Fruit fly (Drosophila melanogaster) whole organism, embryonic: ENCODE data around the gene CG45544.

Experiments
- CG10654 ChIP-seq: fragments of 200-800 bp; sonication (Bioruptor generic); optimal IDR thresholded peaks from 2 replicates; lab custom pipeline; 2016; ENCODE audit warnings: missing biosample characterization, missing genetic modification characterization
- CG11456 ChIP-seq: fragments of 200-800 bp; sonication (Bioruptor generic); IDR thresholded peaks from 3 replicates; pipeline ENCODE4 v1.3.6; 2022; ENCODE audit warnings: missing biosample characterization, missing genetic modification characterization
- CG11504 ChIP-seq: fragments of 200-800 bp; sonication (Bioruptor generic); optimal IDR thresholded peaks from 3 replicates; lab custom pipeline; 2019; ENCODE audit warnings: missing biosample characterization, mild to moderate bottlenecking, missing genetic modification characterization, moderate library complexity
- CG1233 ChIP-seq: fragments of 200-800 bp; sonication (Bioruptor generic); optimal IDR thresholded peaks from 4 replicates; lab custom pipeline; 2018; ENCODE audit warnings: missing biosample characterization, mild to moderate bottlenecking, missing genetic modification characterization
- CG12744 ChIP-seq: fragments of 200-800 bp; sonication (Bioruptor generic); optimal IDR thresholded peaks from 2 replicates; lab custom pipeline; 2016; ENCODE audit warnings: missing biosample characterization, missing genetic modification characterization
- CG12942 ChIP-seq: fragments of 200-800 bp; sonication (Bioruptor generic); optimal IDR thresholded peaks from 3 replicates; lab custom pipeline; 2016; ENCODE audit warnings: missing biosample characterization, missing genetic modification characterization
- CG15269 ChIP-seq: fragments of 200-800 bp; sonication (Bioruptor generic); optimal IDR thresholded peaks from 2 replicates; lab custom pipeline; 2018; ENCODE audit warnings: missing biosample characterization, mild to moderate bottlenecking, missing genetic modification characterization, moderate library complexity
- CG15696 ChIP-seq: fragments of 200-800 bp; sonication (Bioruptor generic); optimal IDR thresholded peaks from 2 replicates; lab custom pipeline; 2019; ENCODE audit warnings: missing biosample characterization, mild to moderate bottlenecking, missing genetic modification characterization, moderate library complexity
- CG17385 ChIP-seq: fragments of 200-800 bp; sonication (Bioruptor generic); optimal IDR thresholded peaks from 3 replicates; lab custom pipeline; 2018; ENCODE audit warnings: missing biosample characterization, mild to moderate bottlenecking, missing genetic modification characterization
- CG2202 ChIP-seq: fragments of 200-800 bp; sonication (Bioruptor generic); optimal IDR thresholded peaks from 2 replicates; lab custom pipeline; 2018; ENCODE audit warnings: missing biosample characterization, mild to moderate bottlenecking, missing genetic modification characterization
- CG30020 ChIP-seq: fragments of 200-800 bp; optimal IDR thresholded peaks from 2 replicates; lab custom pipeline; 2019; ENCODE audit warnings: missing biosample characterization, mild to moderate bottlenecking, missing genetic modification characterization, moderate library complexity
- CG30431 ChIP-seq: fragments of 200-800 bp; sonication (Bioruptor generic); optimal IDR thresholded peaks from 2 replicates; lab custom pipeline; 2017; ENCODE audit warnings: missing biosample characterization, missing genetic modification characterization
- CG3838 ChIP-seq: fragments of 200-800 bp; sonication (Bioruptor generic); optimal IDR thresholded peaks from 3 replicates; lab custom pipeline; 2016; ENCODE audit warnings: missing biosample characterization, missing genetic modification characterization
- CG4282 ChIP-seq: fragments of 200-800 bp; sonication (Bioruptor generic); optimal IDR thresholded peaks from 2 replicates; lab custom pipeline; 2016; ENCODE audit warnings: missing biosample characterization, missing genetic modification characterization
- CG5245 ChIP-seq: fragments of 200-800 bp; sonication (Bioruptor generic); optimal IDR thresholded peaks from 3 replicates; lab custom pipeline; 2016; ENCODE audit warnings: missing biosample characterization, missing genetic modification characterization
- CG6254 ChIP-seq: fragments of 200-800 bp; sonication (Bioruptor generic); optimal IDR thresholded peaks from 3 replicates; lab custom pipeline; 2017; ENCODE audit warnings: mild to moderate bottlenecking, missing biosample characterization, missing genetic modification reagents, missing genetic modification characterization
- CG7928 ChIP-seq: fragments of 200-800 bp; sonication (Bioruptor generic); optimal IDR thresholded peaks from 2 replicates; lab custom pipeline; 2017; ENCODE audit warnings: missing biosample characterization, mild to moderate bottlenecking, missing genetic modification characterization
- CG7963 ChIP-seq: fragments of 200-800 bp; sonication (Bioruptor generic); IDR thresholded peaks from 3 replicates; pipeline ENCODE4 v1.3.6; 2022; ENCODE audit warnings: missing biosample characterization, missing genetic modification characterization; ENCODE audit not compliant: partially characterized antibody
- CG8281 ChIP-seq: fragments of 200-800 bp; sonication (Bioruptor generic); optimal IDR thresholded peaks from 2 replicates; lab custom pipeline; 2018; ENCODE audit warnings: missing biosample characterization, mild to moderate bottlenecking, missing genetic modification characterization, moderate library complexity
- CG8359 ChIP-seq: fragments of 200-800 bp; sonication (Bioruptor generic); optimal IDR thresholded peaks from 2 replicates; lab custom pipeline; 2017; ENCODE audit warnings: missing biosample characterization, mild to moderate bottlenecking, missing genetic modification characterization, borderline replicate concordance
- CG8388 ChIP-seq: fragments of 200-800 bp; sonication (Bioruptor generic); optimal IDR thresholded peaks from 2 replicates; lab custom pipeline; 2019; ENCODE audit warnings: missing biosample characterization, mild to moderate bottlenecking, missing genetic modification characterization, moderate library complexity
- D19A ChIP-seq: fragments of 200-800 bp; optimal IDR thresholded peaks from 3 replicates; lab custom pipeline; 2019; ENCODE audit warnings: missing biosample characterization, mild to moderate bottlenecking, missing genetic modification characterization, moderate library complexity
- Dp ChIP-seq: fragments of 200-800 bp; sonication (Bioruptor generic); optimal IDR thresholded peaks from 2 replicates; lab custom pipeline; 2018; ENCODE audit warnings: missing biosample characterization, mild to moderate bottlenecking, missing genetic modification characterization, moderate library complexity
- Elba2 ChIP-seq: fragments of 200-800 bp; sonication (Bioruptor generic); optimal IDR thresholded peaks from 3 replicates; lab custom pipeline; 2016; ENCODE audit warnings: missing biosample characterization, missing genetic modification characterization
- HLH54F ChIP-seq: fragments of 200-800 bp; sonication (Bioruptor generic); optimal IDR thresholded peaks from 3 replicates; lab custom pipeline; 2016; ENCODE audit warnings: missing biosample characterization, missing genetic modification characterization
- Hey ChIP-seq: fragments of 200-800 bp; sonication (Bioruptor generic); optimal IDR thresholded peaks from 3 replicates; lab custom pipeline; 2018; ENCODE audit warnings: missing biosample characterization, mild to moderate bottlenecking, missing genetic modification characterization
- Hr51 ChIP-seq, 2 experiments: fragments of 200-800 bp; sonication (Bioruptor generic); optimal IDR thresholded peaks; 2 replicates in 1 of 2; 3 replicates in 1 of 2; lab custom pipeline; 2016 to 2018; ENCODE audit warnings: missing biosample characterization in 2 of 2, missing genetic modification characterization in 2 of 2, mild to moderate bottlenecking in 1 of 2, moderate library complexity in 1 of 2
- MESR4 ChIP-seq: fragments of 200-800 bp; sonication (Bioruptor generic); optimal IDR thresholded peaks from 2 replicates; lab custom pipeline; 2018; ENCODE audit warnings: missing biosample characterization, mild to moderate bottlenecking, missing genetic modification characterization, moderate library complexity
- MTF-1 ChIP-seq: fragments of 200-800 bp; sonication (Bioruptor generic); optimal IDR thresholded peaks from 2 replicates; lab custom pipeline; 2018; ENCODE audit warnings: missing biosample characterization, mild to moderate bottlenecking, missing genetic modification characterization, borderline replicate concordance
- Nf-YC ChIP-seq: fragments of 200-800 bp; optimal IDR thresholded peaks from 3 replicates; lab custom pipeline; 2019; ENCODE audit warnings: missing biosample characterization, mild to moderate bottlenecking, missing genetic modification characterization, moderate library complexity
- Sry-δ ChIP-seq: fragments of 200-800 bp; sonication (Bioruptor generic); optimal IDR thresholded peaks from 2 replicates; lab custom pipeline; 2016; ENCODE audit warnings: missing biosample characterization, missing genetic modification characterization
- Stat92E ChIP-seq, 3 experiments: fragments of >200 bp in 2 of 3; fragments of 200-800 bp in 1 of 3; sonication (Bioruptor generic) in 1 of 3; optimal IDR thresholded peaks; 2 replicates each; lab custom pipeline; 2017 to 2019; ENCODE audit warnings: missing biosample characterization in 3 of 3, missing genetic modification characterization in 3 of 3, mild to moderate bottlenecking in 1 of 3, moderate library complexity in 1 of 3
- ab ChIP-seq: fragments of 200-800 bp; sonication (Bioruptor generic); optimal IDR thresholded peaks from 2 replicates; lab custom pipeline; 2016; ENCODE audit warnings: missing biosample characterization, missing genetic modification characterization
- amos ChIP-seq: fragments of 200-800 bp; sonication (Bioruptor generic); IDR thresholded peaks from 2 replicates; pipeline ENCODE4 v1.3.6; 2022; ENCODE audit warnings: missing biosample characterization, missing genetic modification characterization; ENCODE audit not compliant: partially characterized antibody
- az2 ChIP-seq: fragments of 200-800 bp; sonication (Bioruptor generic); optimal IDR thresholded peaks from 3 replicates; lab custom pipeline; 2016; ENCODE audit warnings: missing biosample characterization, missing genetic modification characterization
- cad ChIP-seq: fragments of >200 bp; optimal IDR thresholded peaks from 2 replicates; lab custom pipeline; 2017; ENCODE audit warnings: missing biosample characterization, missing genetic modification characterization
- da ChIP-seq: fragments of 200-800 bp; sonication (Bioruptor generic); optimal IDR thresholded peaks from 2 replicates; lab custom pipeline; 2016; ENCODE audit warnings: missing biosample characterization, missing genetic modification characterization
- ems ChIP-seq: fragments of 200-800 bp; sonication (Bioruptor generic); optimal IDR thresholded peaks from 3 replicates; lab custom pipeline; 2016; ENCODE audit warnings: missing biosample characterization, missing genetic modification characterization
- eve ChIP-seq, 2 experiments: fragments of >200 bp; optimal IDR thresholded peaks; 2 replicates each; lab custom pipeline; 2017; ENCODE audit warnings: missing biosample characterization in 2 of 2, missing genetic modification characterization in 2 of 2
- fru ChIP-seq: fragments of >200 bp; optimal IDR thresholded peaks from 2 replicates; lab custom pipeline; 2017
- gfzf ChIP-seq: fragments of 200-800 bp; sonication (Bioruptor generic); optimal IDR thresholded peaks from 2 replicates; lab custom pipeline; 2016; ENCODE audit warnings: missing biosample characterization, mild to moderate bottlenecking, missing genetic modification characterization, moderate library complexity
- ind ChIP-seq: fragments of 200-800 bp; sonication (Bioruptor generic); optimal IDR thresholded peaks from 3 replicates; lab custom pipeline; 2016; ENCODE audit warnings: missing biosample characterization, missing genetic modification characterization
- maf-S ChIP-seq: fragments of 200-800 bp; sonication (Bioruptor generic); optimal IDR thresholded peaks from 2 replicates; lab custom pipeline; 2016; ENCODE audit warnings: missing biosample characterization, missing genetic modification characterization
- nau ChIP-seq: fragments of 200-800 bp; sonication (Bioruptor generic); optimal IDR thresholded peaks from 3 replicates; lab custom pipeline; 2017; ENCODE audit warnings: missing biosample characterization, mild to moderate bottlenecking, missing genetic modification characterization, missing genetic modification reagents
- pnt ChIP-seq: fragments of 200-800 bp; sonication (Bioruptor generic); optimal IDR thresholded peaks from 3 replicates; lab custom pipeline; 2016; ENCODE audit warnings: missing biosample characterization, missing genetic modification characterization
- ranshi ChIP-seq: fragments of 200-800 bp; sonication (Bioruptor generic); IDR thresholded peaks from 2 replicates; pipeline ENCODE4 v1.3.6; 2022; ENCODE audit warnings: missing biosample characterization, missing genetic modification characterization
- row ChIP-seq: fragments of 200-800 bp; sonication (Bioruptor generic); IDR thresholded peaks from 3 replicates; pipeline ENCODE4 v1.3.6; 2022; ENCODE audit warnings: missing biosample characterization, missing genetic modification characterization
- ssp ChIP-seq: fragments of 200-800 bp; sonication (Bioruptor generic); IDR thresholded peaks from 2 replicates; pipeline ENCODE4 v1.3.6; 2022; ENCODE audit warnings: missing biosample characterization, missing genetic modification characterization
- wor ChIP-seq: fragments of 200-800 bp; sonication (Bioruptor generic); IDR thresholded peaks from 2 replicates; pipeline ENCODE4 v1.3.6; 2022; ENCODE audit warnings: missing biosample characterization, missing genetic modification characterization

CG45544 gene

dm6 chr3R:29222891-29223842 is 33.1 kb upstream of the CG45544 start, which contains the start of the genes Cisd2 and Brd8 (continued):
- TF ChIP-seq ind (no peak), ranshi (GFP tag; lab: Robert Waterston, UW) (no peak), CG5245 (no peak), CG3838 (no peak), MTF-1 (GFP tag; lab: Kevin White, UChicago) (no peak), CG8388 (GFP tag; lab: Kevin White, UChicago) (no peak), Hey (tag; lab: Kevin White, UChicago) (no peak), cad (GFP tag; lab: Kevin White, UChicago) (no peak), gfzf (GFP tag; lab: Kevin White, UChicago) (peak; percentile 53), Hr51 (GFP tag; optimal IDR thresholded peaks at IDR 0.05; lab: Kevin White, UChicago) (no peak), wor (GFP tag; lab: Robert Waterston, UW) (no peak), CG4282 (GFP tag; lab: Kevin White, UChicago) (no peak), MESR4 (GFP tag; lab: Kevin White, UChicago) (peak; percentile 78), az2 (GFP tag; lab: Kevin White, UChicago) (no peak), CG1233 (GFP tag; lab: Kevin White, UChicago) (no peak), CG15696 (no peak), CG11504 (tag; lab: Kevin White, UChicago) (no peak), Sry-δ (GFP tag; lab: Kevin White, UChicago) (peak; percentile 95), CG12942 (GFP tag; lab: Kevin White, UChicago) (no peak), CG6254 (no peak), CG7928 (GFP tag; lab: Kevin White, UChicago) (peak; percentile 25), nau (GFP tag; lab: Kevin White, UChicago) (no peak), CG15269 (tag; lab: Kevin White, UChicago) (no peak), CG10654 (no peak), CG17385 (GFP tag; lab: Kevin White, UChicago) (no peak), ssp (no peak), D19A (tag; lab: Kevin White, UChicago) (no peak), eve (GFP tag; optimal IDR thresholded peaks at IDR 0.05; lab: Kevin White, UChicago) (no peak), Nf-YC (peak; percentile 28), da (GFP tag; lab: Kevin White, UChicago) (no peak), CG8281 (tag; lab: Kevin White, UChicago) (peak; percentile 43), CG30020 (tag; lab: Kevin White, UChicago) (peak; percentile 29), CG7963 (peak; percentile 98), CG2202 (no peak), row (GFP tag; lab: Robert Waterston, UW) (peak; percentile 31; the same call in 1 of the 3 replicates), fru (lab: Kevin White, UChicago) (no peak), pnt (no peak), Stat92E (GFP tag; optimal IDR thresholded peaks at IDR 0.05; lab: Kevin White, UChicago) (peak in 1 of 3 experiments; percentile 6), maf-S (no peak), Dp (peak; percentile 54), amos (peak; percentile 96), CG12744 (no peak), CG30431 (GFP tag; lab: Kevin White, UChicago) (no peak), ems (GFP tag; lab: Kevin White, UChicago) (no peak), HLH54F (GFP tag; lab: Kevin White, UChicago) (no peak), Elba2 (GFP tag; lab: Kevin White, UChicago) (no peak), ab (GFP tag; lab: Kevin White, UChicago) (no peak), CG11456 (GFP tag; lab: Robert Waterston, UW) (no peak), CG8359 (GFP tag; lab: Kevin White, UChicago) (no peak)
